Fruit fly (Drosophila melanogaster): ENCODE measurements around the gene Ctr1C.

The Ctr1C gene

dm6 chr3R:30915235-30915634 is 48.9 kb downstream of the Ctr1C start (continued):
- TF ChIP-seq grau (tag; optimal IDR thresholded peaks at IDR 0.05) (no peak), CG14667 (GFP tag; IDR thresholded peaks at IDR 0.05) (no peak), run (tag; optimal IDR thresholded peaks at IDR 0.05) (no peak), sd (tag; optimal IDR thresholded peaks at IDR 0.05) (peak; percentile 23), CG12071 (GFP tag; optimal IDR thresholded peaks at IDR 0.05) (peak; percentile 2), CG11456 (GFP tag; IDR thresholded peaks at IDR 0.05) (no peak), CG6254 (GFP tag; optimal IDR thresholded peaks at IDR 0.05) (no peak), caup (GFP tag; optimal IDR thresholded peaks at IDR 0.05; ENCODE audit: severe bottlenecking) (no peak), CG9932 (GFP tag; IDR thresholded peaks at IDR 0.05) (no peak), CG7745 (tag; optimal IDR thresholded peaks at IDR 0.05) (no peak), mld (GFP tag; IDR thresholded peaks at IDR 0.05; ENCODE audit: partially characterized antibody) (no peak), zen (tag; optimal IDR thresholded peaks at IDR 0.05) (no peak), CG6683 (GFP tag; optimal IDR thresholded peaks at IDR 0.05) (no peak), Jarid2 (GFP tag; optimal IDR thresholded peaks at IDR 0.05) (peak; percentile 17), CG4404 (GFP tag; IDR thresholded peaks at IDR 0.05) (no peak), MBD-R2 (GFP tag; IDR thresholded peaks at IDR 0.05) (no peak), CG3281 (GFP tag; optimal IDR thresholded peaks at IDR 0.05) (peak; percentile 26), yki (optimal IDR thresholded peaks at IDR 0.05) (no peak), NFAT (GFP tag; IDR thresholded peaks at IDR 0.05) (0 out of 2 replicates have a peak, but pooled peaks have one; percentile 6), CG3995 (GFP tag; optimal IDR thresholded peaks at IDR 0.05) (no peak), p53 (GFP tag; optimal IDR thresholded peaks at IDR 0.05) (no peak), GATAe (GFP tag; conservative IDR thresholded peaks at IDR 0.05) (peak; percentile 98), jing (GFP tag; optimal IDR thresholded peaks at IDR 0.05) (no peak), emc (GFP tag; optimal IDR thresholded peaks at IDR 0.05) (no peak), Aef1 (GFP tag; IDR thresholded peaks at IDR 0.05) (peak; percentile 12; the same call in 1 of the 3 replicates), Fer1 (GFP tag; optimal IDR thresholded peaks at IDR 0.05) (no peak), sob (GFP tag; IDR thresholded peaks at IDR 0.05) (no peak), rib (GFP tag; IDR thresholded peaks at IDR 0.05) (0 out of 2 replicates have a peak, but pooled peaks have one; percentile 20), sens (GFP tag) (peak; percentile 65), CG2875 (GFP tag; optimal IDR thresholded peaks at IDR 0.05) (peak; percentile 14), hbn (GFP tag; IDR thresholded peaks at IDR 0.05; ENCODE audit: partially characterized antibody) (no peak), CG14441 (GFP tag; IDR thresholded peaks at IDR 0.05) (no peak), CG11093 (GFP tag; IDR thresholded peaks at IDR 0.05) (no peak), CG8290 (GFP tag; optimal IDR thresholded peaks at IDR 0.05) (no peak), CG8290 (tag; optimal IDR thresholded peaks at IDR 0.05) (peak in 1 of 2 experiments; percentile 27), CG10543 (GFP tag; optimal IDR thresholded peaks at IDR 0.05) (peak; percentile 36), CG4360 (GFP tag; IDR thresholded peaks at IDR 0.05) (no peak), crol (GFP tag; IDR thresholded peaks at IDR 0.05) (peak; percentile 98), psq (GFP tag; optimal IDR thresholded peaks at IDR 0.05) (no peak), PHDP (tag; optimal IDR thresholded peaks at IDR 0.05) (peak; percentile 12), CG6689 (GFP tag; IDR thresholded peaks at IDR 0.05) (no peak), cato (GFP tag; optimal IDR thresholded peaks at IDR 0.05; ENCODE audit: borderline replicate concordance) (no peak), bab2 (GFP tag; optimal IDR thresholded peaks at IDR 0.05) (no peak)

DNA sequence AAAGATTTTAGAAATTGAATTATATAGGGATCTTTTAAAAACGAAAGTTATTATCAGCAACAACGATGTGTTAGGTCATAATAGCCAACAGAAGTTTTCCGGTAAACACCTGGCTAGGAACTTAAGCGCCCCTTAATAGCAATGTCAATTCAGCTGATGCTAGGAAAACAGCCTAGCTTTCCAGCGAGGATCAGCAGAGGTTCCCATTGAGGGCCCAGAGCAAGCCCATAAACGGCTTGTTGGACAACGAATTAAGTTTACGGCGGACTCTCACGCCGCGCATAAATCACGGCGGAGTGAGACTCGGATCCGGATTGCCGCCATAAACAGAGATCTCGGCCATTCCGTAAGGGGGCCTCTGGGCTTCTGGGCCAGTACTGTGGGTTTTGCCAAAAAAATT is 50.4 kb downstream of the Ctr1C start:
- TF ChIP-seq Ets65A (GFP tag) (peak; percentile 86), Ptx1 (GFP tag; IDR thresholded peaks at IDR 0.05) (0 out of 2 replicates have a peak, but pooled peaks have one; percentile 16), CG14014 (GFP tag; IDR thresholded peaks at IDR 0.05) (no peak), CG13123 (GFP tag; optimal IDR thresholded peaks at IDR 0.05) (no peak), CHES-1-like (GFP tag; optimal IDR thresholded peaks at IDR 0.05) (no peak), CG8290 (GFP tag; optimal IDR thresholded peaks at IDR 0.05) (no peak), CG8290 (tag; optimal IDR thresholded peaks at IDR 0.05) (peak in 1 of 2 experiments; percentile 24), CG17186 (GFP tag; optimal IDR thresholded peaks at IDR 0.05) (no peak)

All from whole organism, embryonic.